Worm (Caenorhabditis elegans) whole organism, early embryonic: Measurements from ENCODE around the gene F53A9.7.
"Not testable (repeated sequence)": the region's sequence is repeated elsewhere in the genome, so short reads cannot be mapped to it uniquely, and the experiment has no call there.

Experiments used
- B0310.2 ChIP-seq: sonication (generic microtip); optimal IDR thresholded peaks from 2 replicates; lab custom pipeline; 2016; ENCODE audit warnings: mild to moderate bottlenecking, missing genetic modification characterization, missing compliant biosample characterization
- F13C5.2 ChIP-seq: sonication (generic microtip); optimal IDR thresholded peaks from 2 replicates; lab custom pipeline; 2017; ENCODE audit warnings: mild to moderate bottlenecking, missing genetic modification characterization, inconsistent platforms, missing compliant biosample characterization
- aly-1 ChIP-seq: sonication (generic microtip); optimal IDR thresholded peaks from 2 replicates; lab custom pipeline; 2016; ENCODE audit warnings: missing genetic modification characterization, missing compliant biosample characterization
- ama-1 ChIP-seq: fragments of 150-350 bp; optimal IDR thresholded peaks from 2 replicates; lab custom pipeline; 2014
- ceh-13 ChIP-seq: fragments of 200-800 bp; sonication (Bioruptor generic); optimal IDR thresholded peaks from 2 replicates; lab custom pipeline; 2018; ENCODE audit warnings: mild to moderate bottlenecking, missing genetic modification characterization, missing compliant biosample characterization
- ceh-36 ChIP-seq: sonication (generic microtip); optimal IDR thresholded peaks from 2 replicates; lab custom pipeline; 2016; ENCODE audit warnings: missing genetic modification characterization, inconsistent platforms, missing compliant biosample characterization
- ets-7 ChIP-seq: sonication (generic microtip); optimal IDR thresholded peaks from 2 replicates; lab custom pipeline; 2016; ENCODE audit warnings: missing genotype, missing genetic modification characterization, missing compliant biosample characterization
- flt-1 ChIP-seq: fragments of 200-800 bp; sonication (Bioruptor generic); IDR thresholded peaks from 2 replicates; pipeline ENCODE4 v1.3.6; 2022; ENCODE audit warnings: missing genetic modification characterization, missing compliant biosample characterization
- hmbx-1 ChIP-seq: sonication (generic microtip); optimal IDR thresholded peaks from 2 replicates; lab custom pipeline; 2016; ENCODE audit warnings: mild to moderate bottlenecking, missing genetic modification characterization, missing compliant biosample characterization
- hmg-4 ChIP-seq: fragments of 200-800 bp; sonication (Bioruptor generic); optimal IDR thresholded peaks from 2 replicates; lab custom pipeline; 2018; ENCODE audit warnings: mild to moderate bottlenecking, missing genetic modification characterization, missing compliant biosample characterization
- hnd-1 ChIP-seq: sonication (generic microtip); optimal IDR thresholded peaks from 2 replicates; lab custom pipeline; 2016; ENCODE audit warnings: missing genetic modification characterization, missing compliant biosample characterization
- pes-1 ChIP-seq: fragments of 200-800 bp; sonication (Bioruptor generic); IDR thresholded peaks from 2 replicates; pipeline ENCODE4 v1.3.6; 2022; ENCODE audit warnings: missing genetic modification reagents, missing genetic modification characterization, missing compliant biosample characterization
- scrt-1 ChIP-seq: fragments of 200-800 bp; sonication (Bioruptor generic); IDR thresholded peaks from 2 replicates; pipeline ENCODE4 v1.3.6; 2022; ENCODE audit warnings: missing genetic modification characterization, missing compliant biosample characterization
- sea-1 ChIP-seq: fragments of 200-800 bp; sonication (Bioruptor generic); conservative IDR thresholded peaks from 2 replicates; pipeline ENCODE4 v1.3.6; 2022; ENCODE audit warnings: missing genetic modification characterization, missing compliant biosample characterization
- tbx-11 ChIP-seq: fragments of 200-800 bp; sonication (Bioruptor generic); IDR thresholded peaks from 2 replicates; pipeline ENCODE4 v1.3.6; 2022; ENCODE audit warnings: missing genetic modification characterization, missing compliant biosample characterization
- tbx-37 ChIP-seq: fragments of 200-800 bp; sonication (Bioruptor generic); conservative IDR thresholded peaks from 2 replicates; pipeline ENCODE4 v1.3.6; 2022; ENCODE audit warnings: missing genetic modification reagents, missing genetic modification characterization, missing compliant biosample characterization
- tra-4 ChIP-seq: sonication (generic microtip); optimal IDR thresholded peaks from 2 replicates; lab custom pipeline; 2017; ENCODE audit warnings: missing genetic modification characterization, missing compliant biosample characterization

Gene F53A9.7

ce11 chrX:8736965-8737464 lies 20.3 kb upstream of the F53A9.7 start, which contains the start of gene M02D8.3:
Gene M02D8.3, minus strand, starts transcription at chrX:8737015.
- TF ChIP-seq ets-7 (tag; lab: Kevin White, UChicago), result no peak
- TF ChIP-seq F13C5.2 (tag; lab: Kevin White, UChicago), result peak; percentile 35

ce11 chrX:8731822-8732221 lies 15.1 kb upstream of the F53A9.7 start, which contains the start of gene M02D8.6:
Gene M02D8.6, minus strand, starts transcription at chrX:8731922.
- TF ChIP-seq hmg-4 (GFP tag; lab: Kevin White, UChicago); ceh-13 (GFP tag; lab: Kevin White, UChicago); B0310.2 (tag; lab: Kevin White, UChicago): not testable (repeated sequence)

ce11 chrX:8727306-8727705 lies 10.6 kb upstream of the F53A9.7 start, which contains the start of gene EGAP4.1:
Gene EGAP4.1, minus strand, starts transcription at chrX:8727406.
- no peak for TF ChIP-seq ceh-13 (GFP tag; lab: Kevin White, UChicago)
- no peak for TF ChIP-seq ceh-36 (tag; lab: Kevin White, UChicago)
- TF ChIP-seq flt-1 (GFP tag; lab: Robert Waterston, UW), result no peak
- no peak for TF ChIP-seq hnd-1
- no peak for TF ChIP-seq tbx-11 (GFP tag; lab: Robert Waterston, UW)
- TF ChIP-seq sea-1 (GFP tag; lab: Robert Waterston, UW), result no peak
- TF ChIP-seq B0310.2 (tag; lab: Kevin White, UChicago), result no peak
- TF ChIP-seq tra-4, result no peak
- no peak for TF ChIP-seq aly-1 (tag; lab: Kevin White, UChicago)
- no peak for TF ChIP-seq tbx-37
- no peak for TF ChIP-seq scrt-1
- no peak for TF ChIP-seq ets-7 (tag; lab: Kevin White, UChicago)
- no peak for TF ChIP-seq ama-1 (lab: Kevin White, UChicago)
- no peak for TF ChIP-seq F13C5.2 (tag; lab: Kevin White, UChicago)
- no peak for TF ChIP-seq pes-1 (GFP tag; lab: Robert Waterston, UW)
- no peak for TF ChIP-seq hmbx-1 (tag; lab: Kevin White, UChicago)
- no peak for TF ChIP-seq hmg-4 (GFP tag; lab: Kevin White, UChicago)

ce11 chrX:8723840-8724239 lies 7.1 kb upstream of the F53A9.7 start:
- TF ChIP-seq hnd-1 (no peak), scrt-1 (no peak), tbx-11 (GFP tag; lab: Robert Waterston, UW) (no peak), ceh-13 (GFP tag; lab: Kevin White, UChicago) (no peak), tra-4 (no peak), hmbx-1 (tag; lab: Kevin White, UChicago) (no peak), ama-1 (lab: Kevin White, UChicago) (no peak), B0310.2 (tag; lab: Kevin White, UChicago) (no peak), hmg-4 (GFP tag; lab: Kevin White, UChicago) (no peak), flt-1 (GFP tag; lab: Robert Waterston, UW) (no peak), sea-1 (GFP tag; lab: Robert Waterston, UW) (no peak), tbx-37 (no peak), pes-1 (GFP tag; lab: Robert Waterston, UW) (no peak), aly-1 (tag; lab: Kevin White, UChicago) (no peak), F13C5.2 (tag; lab: Kevin White, UChicago) (no peak), ets-7 (tag; lab: Kevin White, UChicago) (no peak), ceh-36 (tag; lab: Kevin White, UChicago) (no peak)

- no peak for TF ChIP-seq tra-4
These were observed 6.4 kb upstream of the F53A9.7 start, which contains the start of gene tnt-2 for ce11 chrX:8723127-8723600. Gene tnt-2, minus strand, starts transcription at chrX:8723550.

- TF ChIP-seq F13C5.2 (tag; lab: Kevin White, UChicago) (no peak), sea-1 (GFP tag; lab: Robert Waterston, UW) (no peak), flt-1 (GFP tag; lab: Robert Waterston, UW) (no peak), aly-1 (tag; lab: Kevin White, UChicago) (no peak), ceh-13 (GFP tag; lab: Kevin White, UChicago) (no peak), hmg-4 (GFP tag; lab: Kevin White, UChicago) (no peak), tbx-11 (GFP tag; lab: Robert Waterston, UW) (no peak), hnd-1 (no peak), tra-4 (no peak), hmbx-1 (tag; lab: Kevin White, UChicago) (no peak), B0310.2 (tag; lab: Kevin White, UChicago) (no peak), pes-1 (GFP tag; lab: Robert Waterston, UW) (no peak), ets-7 (tag; lab: Kevin White, UChicago) (no peak), scrt-1 (no peak), tbx-37 (no peak), ceh-36 (tag; lab: Kevin White, UChicago) (no peak), ama-1 (lab: Kevin White, UChicago) (no peak)
These were observed 4.6 kb upstream of the F53A9.7 start for ce11 chrX:8721273-8721672.

ce11 chrX:8720658-8721057 lies 3.9 kb upstream of the F53A9.7 start, which contains the start of gene F53A9.9:
Gene F53A9.9, minus strand, starts transcription at chrX:8720758.
- TF ChIP-seq hmg-4 (GFP tag; lab: Kevin White, UChicago), result no peak

- TF ChIP-seq sea-1 (GFP tag; lab: Robert Waterston, UW), result no peak
- no peak for TF ChIP-seq flt-1 (GFP tag; lab: Robert Waterston, UW)
- no peak for TF ChIP-seq scrt-1
- TF ChIP-seq hmbx-1 (tag; lab: Kevin White, UChicago), result no peak
- no peak for TF ChIP-seq ceh-13 (GFP tag; lab: Kevin White, UChicago)
- no peak for TF ChIP-seq tbx-37
- no peak for TF ChIP-seq ets-7 (tag; lab: Kevin White, UChicago)
- no peak for TF ChIP-seq hmg-4 (GFP tag; lab: Kevin White, UChicago)
- no peak for TF ChIP-seq ama-1 (lab: Kevin White, UChicago)
- no peak for TF ChIP-seq hnd-1
- TF ChIP-seq aly-1 (tag; lab: Kevin White, UChicago), result no peak
- no peak for TF ChIP-seq tbx-11 (GFP tag; lab: Robert Waterston, UW)
These were observed 3.2 kb upstream of the F53A9.7 start for ce11 chrX:8719888-8720287.
